Fruit fly (Drosophila melanogaster): ENCODE data around the gene Surf4.

The Surf4 gene

DNA sequence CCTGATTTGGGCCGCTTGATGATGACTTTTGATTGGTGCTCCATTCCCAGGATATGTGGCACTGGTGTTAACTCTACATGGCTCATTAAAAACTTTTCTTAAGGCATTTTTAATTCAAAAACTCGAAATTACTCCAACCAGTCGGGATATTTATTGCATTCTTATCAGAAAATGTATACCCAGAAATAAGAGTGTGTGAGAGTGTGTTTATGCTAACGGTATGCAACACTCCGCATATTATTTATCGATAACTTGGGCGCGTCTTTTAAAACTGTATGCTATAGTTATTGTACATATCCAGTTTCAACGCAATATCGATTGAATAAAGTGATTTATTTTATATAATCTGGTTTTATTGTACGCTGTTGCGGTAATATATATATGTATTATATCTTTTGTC is 21.5 kb upstream of the Surf4 start, which contains the start of gene CG34404 (continued):
- no peak for TF ChIP-seq Hmx (GFP tag; optimal IDR thresholded peaks at IDR 0.05)
- peak; percentile 15 for TF ChIP-seq CG2120 (GFP tag; optimal IDR thresholded peaks at IDR 0.05)
- TF ChIP-seq NC2α (GFP tag; optimal IDR thresholded peaks at IDR 0.05), result no peak
- TF ChIP-seq CG11504 (tag; optimal IDR thresholded peaks at IDR 0.05), result no peak
- peak; percentile 41 for TF ChIP-seq CG2116 (GFP tag; optimal IDR thresholded peaks at IDR 0.05)
- no peak for TF ChIP-seq bowl (GFP tag; IDR thresholded peaks at IDR 0.05)
- no peak for TF ChIP-seq fd102C (GFP tag; optimal IDR thresholded peaks at IDR 0.05)
- TF ChIP-seq tx (GFP tag; optimal IDR thresholded peaks at IDR 0.05), result no peak
- peak; percentile 73 for TF ChIP-seq Dref (GFP tag; IDR thresholded peaks at IDR 0.05)
- peak; percentile 42 for TF ChIP-seq CG14710 (tag; optimal IDR thresholded peaks at IDR 0.05)
- no peak for TF ChIP-seq CG12299 (tag; optimal IDR thresholded peaks at IDR 0.05)
- TF ChIP-seq Scr (GFP tag; IDR thresholded peaks at IDR 0.05; ENCODE audit: partially characterized antibody), result peak; percentile 54; the same call in 1 of the 2 replicates
- no peak for TF ChIP-seq kay (GFP tag; optimal IDR thresholded peaks at IDR 0.05)
- TF ChIP-seq unpg (GFP tag; optimal IDR thresholded peaks at IDR 0.05), result peak; percentile 6
- peak; percentile 45 for TF ChIP-seq stwl (tag; optimal IDR thresholded peaks at IDR 0.05)
- TF ChIP-seq CG4404 (GFP tag; IDR thresholded peaks at IDR 0.05), result no peak
- peak; percentile 32; the same call in 2 of the 3 replicates for TF ChIP-seq zen2 (GFP tag; IDR thresholded peaks at IDR 0.05; ENCODE audit: partially characterized antibody)
- no peak for TF ChIP-seq nom (GFP tag; optimal IDR thresholded peaks at IDR 0.05)
- TF ChIP-seq cas (GFP tag; IDR thresholded peaks at IDR 0.05), result no peak
- no peak for TF ChIP-seq lmd (GFP tag; IDR thresholded peaks at IDR 0.05)
- peak; percentile 59 for TF ChIP-seq CG1603 (tag; optimal IDR thresholded peaks at IDR 0.05)
- TF ChIP-seq Myb (GFP tag; optimal IDR thresholded peaks at IDR 0.05), result no peak
- TF ChIP-seq Trl (optimal IDR thresholded peaks at IDR 0.05), result no peak
- TF ChIP-seq Trl (GFP tag; optimal IDR thresholded peaks at IDR 0.05), result no peak
- 0 out of 3 replicates have a peak, but pooled peaks have one; percentile 26 for TF ChIP-seq CG16813 (GFP tag; IDR thresholded peaks at IDR 0.05; ENCODE audit: partially characterized antibody)
- TF ChIP-seq cg (GFP tag; optimal IDR thresholded peaks at IDR 0.05), result peak; percentile 54
- TF ChIP-seq Hsf (GFP tag; optimal IDR thresholded peaks at IDR 0.05), result no peak
- TF ChIP-seq her (GFP tag; optimal IDR thresholded peaks at IDR 0.05), result peak; percentile 4
- TF ChIP-seq CG4424 (GFP tag; optimal IDR thresholded peaks at IDR 0.05), result no peak
- TF ChIP-seq Sry-δ (GFP tag; optimal IDR thresholded peaks at IDR 0.05), result peak; percentile 31
- TF ChIP-seq dpn (GFP tag; optimal IDR thresholded peaks at IDR 0.05), result peak in 1 of 2 experiments; percentile 8
- no peak for TF ChIP-seq esg (GFP tag; conservative IDR thresholded peaks at IDR 0.05)
- peak; percentile 50 for TF ChIP-seq CG15514 (GFP tag; optimal IDR thresholded peaks at IDR 0.05)
- no peak for TF ChIP-seq Bteb2 (GFP tag; optimal IDR thresholded peaks at IDR 0.05)
- TF ChIP-seq B-H2 (GFP tag; optimal IDR thresholded peaks at IDR 0.05), result no peak
- TF ChIP-seq Side (GFP tag; optimal IDR thresholded peaks at IDR 0.05), result peak; percentile 19
- no peak for TF ChIP-seq Opbp (GFP tag; IDR thresholded peaks at IDR 0.05; ENCODE audit: partially characterized antibody)
- TF ChIP-seq sob (GFP tag; IDR thresholded peaks at IDR 0.05), result peak; percentile 22; the same call in 1 of the 2 replicates
- no peak for TF ChIP-seq CG9876 (GFP tag; optimal IDR thresholded peaks at IDR 0.05)
- TF ChIP-seq Dp (GFP tag; optimal IDR thresholded peaks at IDR 0.05), result peak; percentile 85
- TF ChIP-seq CG15269 (tag; optimal IDR thresholded peaks at IDR 0.05), result no peak
- no peak for TF ChIP-seq danr (GFP tag; IDR thresholded peaks at IDR 0.05)
- TF ChIP-seq az2 (GFP tag; optimal IDR thresholded peaks at IDR 0.05), result no peak
- no peak for TF ChIP-seq sna (GFP tag; IDR thresholded peaks at IDR 0.05; ENCODE audit: partially characterized antibody)
- 0 out of 4 replicates have a peak, but pooled peaks have one; percentile 46 for TF ChIP-seq Dll (GFP tag; IDR thresholded peaks at IDR 0.05; ENCODE audit: partially characterized antibody)
- TF ChIP-seq lbe (GFP tag; optimal IDR thresholded peaks at IDR 0.05), result no peak
- TF ChIP-seq tna (GFP tag; IDR thresholded peaks at IDR 0.05; ENCODE audit: partially characterized antibody), result no peak; the same call in 1 of the 2 replicates
- no peak for TF ChIP-seq Ravus (GFP tag; IDR thresholded peaks at IDR 0.05)
- TF ChIP-seq salm (tag; optimal IDR thresholded peaks at IDR 0.05), result no peak
- TF ChIP-seq E2f2 (GFP tag; IDR thresholded peaks at IDR 0.05), result peak; percentile 89
- no peak for TF ChIP-seq Fer1 (GFP tag; optimal IDR thresholded peaks at IDR 0.05)
